Fruit fly (Drosophila melanogaster) whole organism, wandering third instar larva: ENCODE results near the gene egh.

Experiments used
- Abd-B ChIP-seq: fragments of >200 bp; optimal IDR thresholded peaks from 2 replicates; lab custom pipeline; 2017; ENCODE audit warnings: missing biosample characterization, missing genetic modification characterization
- CG32264 ChIP-seq: fragments of 200-800 bp; sonication (Bioruptor generic); optimal IDR thresholded peaks from 2 replicates; lab custom pipeline; 2016; ENCODE audit warnings: missing biosample characterization, missing genetic modification characterization
- CG9705 ChIP-seq: fragments of 200-800 bp; sonication (Bioruptor generic); optimal IDR thresholded peaks from 2 replicates; lab custom pipeline; 2018; ENCODE audit warnings: missing biosample characterization, mild to moderate bottlenecking, missing genetic modification characterization
- CrebA ChIP-seq: fragments of 200-800 bp; sonication (Bioruptor generic); optimal IDR thresholded peaks from 2 replicates; lab custom pipeline; 2016; ENCODE audit warnings: missing biosample characterization, mild to moderate bottlenecking, missing genetic modification characterization, borderline replicate concordance
- Dfd ChIP-seq: fragments of >200 bp; optimal IDR thresholded peaks from 2 replicates; lab custom pipeline; 2017; ENCODE audit warnings: missing biosample characterization, missing genetic modification characterization
- Dif ChIP-seq: fragments of 200-275, 200-300 bp; sonication (Bioruptor generic); optimal IDR thresholded peaks from 2 replicates; lab custom pipeline; 2018; ENCODE audit warnings: missing biosample characterization, missing genetic modification characterization; ENCODE audit not compliant: partially characterized antibody
- GATAd ChIP-seq: sonication (Bioruptor generic); optimal IDR thresholded peaks from 2 replicates; lab custom pipeline; 2016; ENCODE audit warnings: missing biosample characterization, missing genetic modification characterization
- HLH106 ChIP-seq: fragments of 200-800 bp; optimal IDR thresholded peaks from 3 replicates; lab custom pipeline; 2019; ENCODE audit warnings: missing biosample characterization, mild to moderate bottlenecking, missing genetic modification characterization, moderate library complexity
- Hnf4 ChIP-seq: fragments of 200-800 bp; sonication (Bioruptor generic); optimal IDR thresholded peaks from 2 replicates; lab custom pipeline; 2016; ENCODE audit warnings: missing biosample characterization, mild to moderate bottlenecking, missing genetic modification characterization
- Hr78 ChIP-seq: fragments of >200 bp; optimal IDR thresholded peaks from 2 replicates; lab custom pipeline; 2017; ENCODE audit warnings: missing biosample characterization, missing genetic modification characterization
- Hr83 ChIP-seq: fragments of 200-300 bp; sonication (Bioruptor generic); optimal IDR thresholded peaks from 2 replicates; lab custom pipeline; 2016; ENCODE audit warnings: missing biosample characterization, mild to moderate bottlenecking, missing genetic modification characterization, moderate library complexity; ENCODE audit not compliant: poor library complexity, severe bottlenecking
- Jra ChIP-seq: sonication (Bioruptor generic); optimal IDR thresholded peaks from 2 replicates; lab custom pipeline; 2016; ENCODE audit warnings: missing biosample characterization, missing genetic modification characterization
- Mio ChIP-seq: sonication (Bioruptor generic); optimal IDR thresholded peaks from 2 replicates; lab custom pipeline; 2016; ENCODE audit warnings: missing biosample characterization, missing genetic modification characterization
- Myc ChIP-seq: fragments of >200 bp; optimal IDR thresholded peaks from 2 replicates; lab custom pipeline; 2017
- N ChIP-seq: fragments of >200 bp; optimal IDR thresholded peaks from 2 replicates; lab custom pipeline; 2018; ENCODE audit warnings: missing biosample characterization, missing external identifiers, missing genetic modification characterization
- OdsH ChIP-seq: fragments of 200-800 bp; sonication (Bioruptor generic); optimal IDR thresholded peaks from 2 replicates; lab custom pipeline; 2016; ENCODE audit warnings: missing biosample characterization, mild to moderate bottlenecking, missing genetic modification characterization
- Rel ChIP-seq, 2 experiments: fragments of 200-800 bp; sonication (Bioruptor generic) in 1 of 2; optimal IDR thresholded peaks; 2 replicates in 1 of 2; 3 replicates in 1 of 2; lab custom pipeline; 2016 to 2019; ENCODE audit warnings: mild to moderate bottlenecking in 2 of 2, missing biosample characterization in 2 of 2, missing genetic modification characterization in 2 of 2, moderate library complexity in 1 of 2
- Sp1 ChIP-seq: fragments of 200-800 bp; sonication (Bioruptor generic); optimal IDR thresholded peaks from 3 replicates; lab custom pipeline; 2019; ENCODE audit warnings: missing biosample characterization, mild to moderate bottlenecking, missing genetic modification characterization, moderate library complexity
- Vsx2 ChIP-seq: fragments of 200-300, 225-300 bp; sonication (Bioruptor generic); optimal IDR thresholded peaks from 2 replicates; lab custom pipeline; 2018; ENCODE audit warnings: missing biosample characterization, missing genetic modification characterization; ENCODE audit not compliant: partially characterized antibody
- br ChIP-seq: fragments of 200-800 bp; sonication (Bioruptor generic); optimal IDR thresholded peaks from 2 replicates; lab custom pipeline; 2016; ENCODE audit warnings: missing biosample characterization, missing genetic modification characterization
- brk ChIP-seq: fragments of 200-800 bp; sonication (Bioruptor generic); optimal IDR thresholded peaks from 2 replicates; lab custom pipeline; 2016; ENCODE audit warnings: missing biosample characterization, mild to moderate bottlenecking, missing genetic modification characterization
- dl ChIP-seq, 2 experiments: fragments of 175-275, 200-275 bp in 1 of 2; fragments of 200-275 bp in 1 of 2; sonication (Bioruptor generic); optimal IDR thresholded peaks; lab custom pipeline; 2018; ENCODE audit warnings: mild to moderate bottlenecking in 2 of 2, missing biosample characterization in 2 of 2, missing genetic modification characterization in 2 of 2, moderate library complexity in 2 of 2; ENCODE audit not compliant: partially characterized antibody in 2 of 2, insufficient read depth in 1 of 2
- dmrt93B ChIP-seq: fragments of 200-800 bp; sonication (Bioruptor generic); optimal IDR thresholded peaks from 2 replicates; lab custom pipeline; 2018; ENCODE audit warnings: missing biosample characterization, mild to moderate bottlenecking, missing genetic modification characterization
- dsf ChIP-seq: sonication (Bioruptor generic); optimal IDR thresholded peaks from 2 replicates; lab custom pipeline; 2016; ENCODE audit warnings: missing biosample characterization, missing genetic modification characterization, borderline replicate concordance
- ey ChIP-seq: fragments of 200-800 bp; sonication (Bioruptor generic); optimal IDR thresholded peaks from 2 replicates; lab custom pipeline; 2016; ENCODE audit warnings: missing biosample characterization, missing genetic modification characterization
- foxo ChIP-seq, 2 experiments: fragments of 200-800 bp; sonication (Bioruptor generic); optimal IDR thresholded peaks; 2 replicates in 1 of 2; 3 replicates in 1 of 2; lab custom pipeline; 2016 to 2017; ENCODE audit warnings: missing biosample characterization in 2 of 2, missing genetic modification characterization in 2 of 2
- fru ChIP-seq: fragments of 200-800 bp; sonication (Bioruptor generic); optimal IDR thresholded peaks from 3 replicates; lab custom pipeline; 2016; ENCODE audit warnings: missing biosample characterization, mild to moderate bottlenecking, missing genetic modification characterization
- h ChIP-seq: fragments of 200-800 bp; sonication (Bioruptor generic); optimal IDR thresholded peaks from 3 replicates; lab custom pipeline; 2016; ENCODE audit warnings: missing biosample characterization, mild to moderate bottlenecking, missing genetic modification characterization
- jim ChIP-seq: fragments of 175-275, 200-325 bp; sonication (Bioruptor generic); optimal IDR thresholded peaks from 2 replicates; lab custom pipeline; 2016; ENCODE audit warnings: missing biosample characterization, mild to moderate bottlenecking, missing genetic modification characterization
- lola ChIP-seq: fragments of >200 bp; optimal IDR thresholded peaks from 2 replicates; lab custom pipeline; 2017; ENCODE audit warnings: missing biosample characterization, missing genetic modification characterization
- pan ChIP-seq: fragments of >200 bp; optimal IDR thresholded peaks from 2 replicates; lab custom pipeline; 2017
- psq ChIP-seq: fragments of 200-800 bp; sonication (Bioruptor generic); optimal IDR thresholded peaks from 3 replicates; lab custom pipeline; 2017; ENCODE audit warnings: missing biosample characterization, mild to moderate bottlenecking, missing genetic modification characterization, moderate library complexity
- rgr ChIP-seq: fragments of 200-800 bp; sonication (Bioruptor generic); optimal IDR thresholded peaks from 3 replicates; lab custom pipeline; 2016; ENCODE audit warnings: missing biosample characterization, mild to moderate bottlenecking, missing genetic modification characterization
- sage ChIP-seq: fragments of 200-800 bp; sonication (Bioruptor generic); optimal IDR thresholded peaks from 2 replicates; lab custom pipeline; 2016; ENCODE audit warnings: missing biosample characterization, mild to moderate bottlenecking, missing genetic modification characterization
- sv ChIP-seq: fragments of 200-800 bp; sonication (Bioruptor generic); optimal IDR thresholded peaks from 3 replicates; lab custom pipeline; 2016; ENCODE audit warnings: missing biosample characterization, missing genetic modification characterization
- tai ChIP-seq: sonication (Bioruptor generic); optimal IDR thresholded peaks from 2 replicates; lab custom pipeline; 2016; ENCODE audit warnings: missing biosample characterization, missing genetic modification characterization
- usp ChIP-seq: fragments of >200 bp; optimal IDR thresholded peaks from 2 replicates; lab custom pipeline; 2017; ENCODE audit warnings: missing biosample characterization, missing genetic modification characterization
- woc ChIP-seq: sonication (Bioruptor generic); optimal IDR thresholded peaks from 2 replicates; lab custom pipeline; 2016; ENCODE audit warnings: missing biosample characterization, mild to moderate bottlenecking, missing genetic modification characterization

The egh gene

DNA sequence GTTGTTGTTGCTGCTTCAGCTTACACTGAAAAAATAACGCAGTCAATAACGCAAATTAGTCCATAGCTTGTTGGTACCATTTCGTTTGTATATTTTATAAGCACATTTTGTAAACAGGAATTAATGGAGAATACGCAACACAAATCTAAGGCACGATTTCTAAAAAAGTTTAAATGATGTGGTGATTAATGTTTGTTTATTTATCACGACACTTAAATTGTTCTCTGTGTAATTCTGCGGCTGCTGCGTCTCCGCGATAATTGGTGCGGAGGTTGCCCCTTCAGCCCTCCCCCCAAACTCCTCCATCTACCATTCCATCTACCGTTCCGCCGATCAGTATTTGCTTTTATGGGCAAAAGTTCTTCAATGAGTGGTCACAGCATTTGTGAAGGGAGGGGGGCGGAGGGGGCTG is 59.2 kb downstream of the egh start:
- peak; percentile 61 for TF ChIP-seq brk (GFP tag; lab: Kevin White, UChicago)
- peak; percentile 83 for TF ChIP-seq Sp1 (GFP tag; lab: Kevin White, UChicago)
- peak; percentile 53 for TF ChIP-seq Jra (GFP tag; lab: Kevin White, UChicago)
- TF ChIP-seq Myc (lab: Kevin White, UChicago) = no peak
- TF ChIP-seq Abd-B (GFP tag; lab: Kevin White, UChicago) = no peak
- peak; percentile 41 to 90 for TF ChIP-seq foxo (GFP tag; optimal IDR thresholded peaks at IDR 0.05; lab: Kevin White, UChicago)
- TF ChIP-seq pan (lab: Kevin White, UChicago) = no peak
- TF ChIP-seq sage = peak; percentile 74
- TF ChIP-seq psq (GFP tag; lab: Kevin White, UChicago) = peak; percentile 76
- TF ChIP-seq Hr78 (GFP tag; lab: Kevin White, UChicago) = no peak
- peak; percentile 83 for TF ChIP-seq Hnf4 (GFP tag; lab: Kevin White, UChicago)
- no peak for TF ChIP-seq lola (GFP tag; lab: Kevin White, UChicago)
- TF ChIP-seq dsf (GFP tag; lab: Kevin White, UChicago) = no peak
- TF ChIP-seq Dfd (GFP tag; lab: Kevin White, UChicago) = no peak
- peak; percentile 87 for TF ChIP-seq ey (GFP tag; lab: Kevin White, UChicago)
- TF ChIP-seq br (GFP tag; lab: Kevin White, UChicago) = peak; percentile 83
- no peak for TF ChIP-seq N (GFP tag; lab: Kevin White, UChicago)
- TF ChIP-seq fru (GFP tag; lab: Kevin White, UChicago) = peak; percentile 91
- peak; percentile 2 for TF ChIP-seq Rel (GFP tag; optimal IDR thresholded peaks at IDR 0.05; lab: Kevin White, UChicago)
- TF ChIP-seq Rel (tag; optimal IDR thresholded peaks at IDR 0.05; lab: Kevin White, UChicago) = no peak
- no peak for TF ChIP-seq Vsx2 (GFP tag; lab: Kevin White, UChicago)
- TF ChIP-seq jim (GFP tag; lab: Kevin White, UChicago) = no peak
- TF ChIP-seq tai (GFP tag; lab: Kevin White, UChicago) = peak; percentile 58
- TF ChIP-seq CG9705 (GFP tag; lab: Kevin White, UChicago) = peak; percentile 76
- no peak for TF ChIP-seq Dif
- TF ChIP-seq Mio (GFP tag; lab: Kevin White, UChicago) = no peak
- TF ChIP-seq dmrt93B = peak; percentile 75
- TF ChIP-seq CrebA (GFP tag; lab: Kevin White, UChicago) = peak; percentile 6
- TF ChIP-seq HLH106 (tag; lab: Kevin White, UChicago) = peak; percentile 87
- TF ChIP-seq sv (GFP tag; lab: Kevin White, UChicago) = peak; percentile 45
- no peak for TF ChIP-seq Hr83
- no peak for TF ChIP-seq dl (GFP tag; optimal IDR thresholded peaks at IDR 0.05; lab: Kevin White, UChicago; ENCODE audit: insufficient read depth in 1 of 2, partially characterized antibody in 2 of 2)
- TF ChIP-seq rgr = peak; percentile 84
- no peak for TF ChIP-seq GATAd (GFP tag; lab: Kevin White, UChicago)
- peak; percentile 78 for TF ChIP-seq CG32264 (GFP tag; lab: Kevin White, UChicago)
- no peak for TF ChIP-seq usp (GFP tag; lab: Kevin White, UChicago)
- TF ChIP-seq woc (GFP tag; lab: Kevin White, UChicago) = peak; percentile 88
- TF ChIP-seq h (GFP tag; lab: Kevin White, UChicago) = peak; percentile 87
- peak; percentile 83 for TF ChIP-seq OdsH (GFP tag; lab: Kevin White, UChicago)

- TF ChIP-seq dmrt93B (peak; percentile 62), OdsH (GFP tag; lab: Kevin White, UChicago) (no peak), psq (GFP tag; lab: Kevin White, UChicago) (peak; percentile 28), CG9705 (GFP tag; lab: Kevin White, UChicago) (peak; percentile 64), brk (GFP tag; lab: Kevin White, UChicago) (no peak), CG32264 (GFP tag; lab: Kevin White, UChicago) (peak; percentile 44), usp (GFP tag; lab: Kevin White, UChicago) (no peak), rgr (peak; percentile 68), Sp1 (GFP tag; lab: Kevin White, UChicago) (peak; percentile 74), pan (lab: Kevin White, UChicago) (no peak), dsf (GFP tag; lab: Kevin White, UChicago) (peak; percentile 7), Hnf4 (GFP tag; lab: Kevin White, UChicago) (peak; percentile 44), HLH106 (tag; lab: Kevin White, UChicago) (peak; percentile 82), Dfd (GFP tag; lab: Kevin White, UChicago) (peak; percentile 9), ey (GFP tag; lab: Kevin White, UChicago) (peak; percentile 67), h (GFP tag; lab: Kevin White, UChicago) (peak; percentile 65), Rel (GFP tag; optimal IDR thresholded peaks at IDR 0.05; lab: Kevin White, UChicago) (no peak), Rel (tag; optimal IDR thresholded peaks at IDR 0.05; lab: Kevin White, UChicago) (peak; percentile 83), woc (GFP tag; lab: Kevin White, UChicago) (no peak), fru (GFP tag; lab: Kevin White, UChicago) (peak; percentile 58), foxo (GFP tag; optimal IDR thresholded peaks at IDR 0.05; lab: Kevin White, UChicago) (peak in 1 of 2 experiments; percentile 25), br (GFP tag; lab: Kevin White, UChicago) (peak; percentile 78)
Observed at dm6 chrX:2647950-2648613, 59.8 kb downstream of the egh start.
